Worm (Caenorhabditis elegans): ENCODE data around the gene T04C12.11.

Gene T04C12.11

ce11 chrV:11070388-11070787, 10.3 kb upstream of the T04C12.11 start (continued):
- no peak for TF ChIP-seq daf-16 (GFP tag; optimal IDR thresholded peaks at IDR 0.05)
- TF ChIP-seq daf-16 (tag; optimal IDR thresholded peaks at IDR 0.05), result peak; percentile 99
- no peak for TF ChIP-seq spr-1 (tag; optimal IDR thresholded peaks at IDR 0.05)
- TF ChIP-seq daf-8 (GFP tag; IDR thresholded peaks at IDR 0.05), result no peak
- no peak for TF ChIP-seq ama-1 (optimal IDR thresholded peaks at IDR 0.05)
- no peak for TF ChIP-seq snpc-1.2 (GFP tag; IDR thresholded peaks at IDR 0.05)
- no peak for TF ChIP-seq nhr-42 (GFP tag; IDR thresholded peaks at IDR 0.05)
- TF ChIP-seq fos-1 (tag; optimal IDR thresholded peaks at IDR 0.05), result no peak
- TF ChIP-seq dmd-6 (GFP tag; IDR thresholded peaks at IDR 0.05), result peak; percentile 71

- TF ChIP-seq ceh-62 (tag; optimal IDR thresholded peaks at IDR 0.05), result no peak
- no peak for TF ChIP-seq unc-39 (tag; optimal IDR thresholded peaks at IDR 0.05)
- TF ChIP-seq Y48G9A.11 (GFP tag; IDR thresholded peaks at IDR 0.05), result no peak
- TF ChIP-seq nhr-11 (tag; optimal IDR thresholded peaks at IDR 0.05), result no peak
- TF ChIP-seq aha-1 (tag), result no peak
- no peak for TF ChIP-seq ceh-44 (GFP tag; IDR thresholded peaks at IDR 0.05)
- TF ChIP-seq lin-29 (GFP tag; IDR thresholded peaks at IDR 0.05), result no peak
- no peak for TF ChIP-seq zag-1 (tag; optimal IDR thresholded peaks at IDR 0.05)
- TF ChIP-seq zfp-3 (GFP tag; conservative IDR thresholded peaks at IDR 0.05), result no peak
- no peak for TF ChIP-seq spr-1 (tag; optimal IDR thresholded peaks at IDR 0.05)
- no peak for TF ChIP-seq F26F4.8 (GFP tag; conservative IDR thresholded peaks at IDR 0.05)
- peak; percentile 58 for TF ChIP-seq T20F7.1 (GFP tag; optimal IDR thresholded peaks at IDR 0.05)
- TF ChIP-seq snpc-4 (tag; optimal IDR thresholded peaks at IDR 0.05), result no peak
- no peak for TF ChIP-seq madf-5 (GFP tag; IDR thresholded peaks at IDR 0.05)
- no peak for TF ChIP-seq nhr-10 (tag; optimal IDR thresholded peaks at IDR 0.05)
- peak; percentile 21 for TF ChIP-seq nhr-48 (tag; optimal IDR thresholded peaks at IDR 0.05)
- TF ChIP-seq vab-7 (GFP tag; IDR thresholded peaks at IDR 0.05), result no peak
- TF ChIP-seq hif-1 (tag; optimal IDR thresholded peaks at IDR 0.05), result peak in 1 of 2 experiments; percentile 27
- no peak for TF ChIP-seq Y75B8A.6 (GFP tag; IDR thresholded peaks at IDR 0.05)
- TF ChIP-seq hlh-30 (tag; optimal IDR thresholded peaks at IDR 0.05; ENCODE audit: insufficient read depth), result peak; percentile 69
- TF ChIP-seq lin-1 (GFP tag; IDR thresholded peaks at IDR 0.05), result peak; percentile 52
- TF ChIP-seq ZK337.2 (GFP tag; IDR thresholded peaks at IDR 0.05), result no peak
- no peak for TF ChIP-seq duxl-1 (tag; optimal IDR thresholded peaks at IDR 0.05; ENCODE audit: poor library complexity)
- TF ChIP-seq lim-7 (GFP tag; IDR thresholded peaks at IDR 0.05), result no peak
- TF ChIP-seq hmg-1.1 (GFP tag; IDR thresholded peaks at IDR 0.05), result no peak
- no peak for TF ChIP-seq egl-43 (GFP tag; IDR thresholded peaks at IDR 0.05)
- no peak for TF ChIP-seq nhr-6 (tag; optimal IDR thresholded peaks at IDR 0.05)
- no peak for TF ChIP-seq aly-2 (tag; optimal IDR thresholded peaks at IDR 0.05)
- TF ChIP-seq dmd-6 (GFP tag; IDR thresholded peaks at IDR 0.05), result peak; percentile 92
- TF ChIP-seq snpc-1.2 (GFP tag; IDR thresholded peaks at IDR 0.05), result no peak
- no peak for TF ChIP-seq ceh-28 (tag; optimal IDR thresholded peaks at IDR 0.05)
- no peak for TF ChIP-seq ztf-11 (tag; optimal IDR thresholded peaks at IDR 0.05)
- TF ChIP-seq arid-1 (GFP tag; conservative IDR thresholded peaks at IDR 0.05), result no peak
- TF ChIP-seq ceh-82 (tag; optimal IDR thresholded peaks at IDR 0.05), result no peak
- no peak for TF ChIP-seq rbr-2 (tag; optimal IDR thresholded peaks at IDR 0.05)
- no peak for TF ChIP-seq mxl-2 (GFP tag; conservative IDR thresholded peaks at IDR 0.05)
- peak; percentile 61; the same call in 1 of the 2 replicates for TF ChIP-seq tra-1 (GFP tag; IDR thresholded peaks at IDR 0.05)
- no peak for TF ChIP-seq ztf-7 (tag; optimal IDR thresholded peaks at IDR 0.05)
- TF ChIP-seq nhr-76 (tag; optimal IDR thresholded peaks at IDR 0.05), result no peak
- TF ChIP-seq nhr-41 (GFP tag; IDR thresholded peaks at IDR 0.05), result no peak
- TF ChIP-seq lin-13 (GFP tag; optimal IDR thresholded peaks at IDR 0.05), result no peak
- no peak for TF ChIP-seq zip-2 (tag; optimal IDR thresholded peaks at IDR 0.05)
- no peak for TF ChIP-seq Y105C5A.15 (GFP tag; IDR thresholded peaks at IDR 0.05)
- TF ChIP-seq lsy-2 (tag; optimal IDR thresholded peaks at IDR 0.05), result peak in 1 of 2 experiments; percentile 53
- no peak for TF ChIP-seq fkh-10 (GFP tag; optimal IDR thresholded peaks at IDR 0.05)
- no peak for TF ChIP-seq sdz-12 (GFP tag; optimal IDR thresholded peaks at IDR 0.05)
Measured at ce11 chrV:11069277-11069676, 9.2 kb upstream of the T04C12.11 start, which contains the start of gene T04C12.8. T04C12.8 (minus strand) TSS chrV:11069358.

Measured in whole organism, L4 larva.